Worm (Caenorhabditis elegans) whole organism, L4 larva: ENCODE measurements around the gene flp-16.

ENCODE experiments used
- R02D3.7 ChIP-seq: fragments of 150-350 bp; sonication (generic microtip); optimal IDR thresholded peaks from 3 replicates; lab custom pipeline; 2014; ENCODE audit warnings: missing biosample characterization, missing genetic modification characterization
- Y75B8A.6 ChIP-seq: fragments of 200-800 bp; sonication (Bioruptor generic); IDR thresholded peaks from 2 replicates; pipeline ENCODE4 v1.3.6; 2022; ENCODE audit warnings: missing genetic modification reagents, missing genetic modification characterization, missing compliant biosample characterization
- ZK337.2 ChIP-seq: fragments of 200-800 bp; sonication (Bioruptor generic); IDR thresholded peaks from 2 replicates; pipeline ENCODE4 v1.3.6; 2022; ENCODE audit warnings: missing genetic modification reagents, missing genetic modification characterization, missing compliant biosample characterization
- ZK546.5 ChIP-seq, 2 experiments: sonication (generic microtip); optimal IDR thresholded peaks; 2 replicates each; lab custom pipeline; 2017; ENCODE audit warnings: missing biosample characterization in 2 of 2, missing genetic modification characterization in 2 of 2
- aha-1 ChIP-seq: fragments of 150-350 bp; peaks from one replicate; lab custom pipeline; 2014; ENCODE audit warnings: missing biosample characterization, missing genetic modification characterization
- ceh-20 ChIP-seq: fragments of 200-800 bp; sonication (Bioruptor generic); IDR thresholded peaks from 2 replicates; pipeline ENCODE4 v1.3.6; 2022; ENCODE audit warnings: missing genetic modification reagents, missing genetic modification characterization, missing compliant biosample characterization
- ceh-32 ChIP-seq: sonication (generic microtip); optimal IDR thresholded peaks from 2 replicates; lab custom pipeline; 2016; ENCODE audit warnings: mild to moderate bottlenecking, missing genetic modification characterization, missing compliant biosample characterization; ENCODE audit not compliant: poor library complexity
- ceh-62 ChIP-seq: sonication (generic microtip); optimal IDR thresholded peaks from 2 replicates; lab custom pipeline; 2017; ENCODE audit warnings: missing biosample characterization, missing genetic modification characterization
- ceh-82 ChIP-seq: sonication (generic microtip); optimal IDR thresholded peaks from 2 replicates; lab custom pipeline; 2017; ENCODE audit warnings: missing biosample characterization, missing genetic modification characterization
- dmd-8 ChIP-seq: fragments of 200-800 bp; sonication (Bioruptor generic); IDR thresholded peaks from 2 replicates; pipeline ENCODE4 v1.3.6; 2022; ENCODE audit warnings: missing genetic modification characterization, missing compliant biosample characterization
- dpl-1 ChIP-seq: fragments of 150-350 bp; optimal IDR thresholded peaks from 2 replicates; lab custom pipeline; 2014; ENCODE audit warnings: missing biosample characterization, missing genetic modification reagents, missing genetic modification characterization
- egl-43 ChIP-seq: fragments of 200-800 bp; sonication (Bioruptor generic); IDR thresholded peaks from 2 replicates; pipeline ENCODE4 v1.3.6; 2022; ENCODE audit warnings: missing genetic modification reagents, missing genetic modification characterization, missing compliant biosample characterization
- hlh-11 ChIP-seq: fragments of 200-800 bp; sonication (Bioruptor generic); optimal IDR thresholded peaks from 2 replicates; lab custom pipeline; 2018; ENCODE audit warnings: mild to moderate bottlenecking, missing genetic modification characterization, missing compliant biosample characterization
- hlh-30 ChIP-seq: sonication (generic microtip); optimal IDR thresholded peaks from 2 replicates; lab custom pipeline; 2017; ENCODE audit warnings: antibody characterized with exemption, mild to moderate bottlenecking, missing genetic modification characterization, missing compliant biosample characterization; ENCODE audit not compliant: insufficient read depth
- jun-1 ChIP-seq: fragments of 150-350 bp; optimal IDR thresholded peaks from 2 replicates; lab custom pipeline; 2014; ENCODE audit warnings: missing biosample characterization, missing genetic modification reagents, missing genetic modification characterization
- lin-38 ChIP-seq: fragments of 200-800 bp; sonication (Bioruptor generic); IDR thresholded peaks from 2 replicates; pipeline ENCODE4 v1.3.6; 2022; ENCODE audit warnings: missing genetic modification reagents, missing genetic modification characterization, missing compliant biosample characterization
- mxl-2 ChIP-seq: fragments of 200-800 bp; sonication (Bioruptor generic); conservative IDR thresholded peaks from 2 replicates; pipeline ENCODE4 v1.3.6; 2022; ENCODE audit warnings: missing genetic modification reagents, missing genetic modification characterization, missing compliant biosample characterization
- saeg-2 ChIP-seq: fragments of 200-800 bp; sonication (Bioruptor generic); IDR thresholded peaks from 2 replicates; pipeline ENCODE4 v1.3.6; 2022; ENCODE audit warnings: missing genetic modification reagents, missing genetic modification characterization, missing compliant biosample characterization
- unc-130 ChIP-seq: sonication (generic microtip); optimal IDR thresholded peaks from 2 replicates; lab custom pipeline; 2016; ENCODE audit warnings: missing genetic modification reagents, missing genetic modification characterization, missing compliant biosample characterization
- ztf-11 ChIP-seq: fragments of 150-350 bp; optimal IDR thresholded peaks from 2 replicates; lab custom pipeline; 2014; ENCODE audit warnings: missing biosample characterization, missing genetic modification characterization

The flp-16 gene

ce11 chrII:13283486-13283885 lies 48.4 kb downstream of the flp-16 start:
- TF ChIP-seq aha-1 (peak; percentile 87), hlh-11 (no peak)
- TF ChIP-seq, all 104 proteins: peak for 1

DNA sequence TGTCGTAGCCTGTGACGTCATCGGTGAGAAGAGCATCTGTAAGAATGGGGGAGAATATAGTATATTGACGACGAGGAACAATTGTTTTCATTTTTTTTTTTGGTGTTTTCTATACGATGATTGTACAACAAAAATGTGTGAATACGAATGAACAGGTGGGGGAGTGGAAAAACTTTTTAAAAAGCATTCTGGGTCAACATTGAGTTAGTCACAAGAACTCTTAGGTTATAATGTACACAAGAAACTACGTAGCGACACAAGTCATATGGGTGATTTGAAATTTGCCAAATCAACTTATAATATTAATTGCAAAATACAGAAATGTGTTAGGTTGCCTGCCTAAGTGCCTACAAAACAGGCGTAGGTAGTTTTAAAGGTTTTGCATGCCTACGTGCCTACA lies 49.0 kb downstream of the flp-16 start:
- TF ChIP-seq ceh-62 (tag; lab: Kevin White, UChicago) = no peak
- no peak for TF ChIP-seq unc-130
- no peak for TF ChIP-seq egl-43
- no peak for TF ChIP-seq ZK546.5 (tag; optimal IDR thresholded peaks at IDR 0.05; lab: Kevin White, UChicago)
- TF ChIP-seq ceh-20 (GFP tag; lab: Robert Waterston, UW) = no peak
- no peak for TF ChIP-seq mxl-2 (GFP tag; lab: Robert Waterston, UW)
- no peak for TF ChIP-seq ZK337.2 (GFP tag; lab: Robert Waterston, UW)
- TF ChIP-seq hlh-30 (tag; lab: Kevin White, UChicago) = no peak
- TF ChIP-seq saeg-2 (GFP tag; lab: Robert Waterston, UW) = no peak
- TF ChIP-seq jun-1 (tag; lab: Kevin White, UChicago) = no peak
- TF ChIP-seq dpl-1 (GFP tag; lab: Kevin White, UChicago) = no peak
- no peak for TF ChIP-seq ceh-32 (tag; lab: Kevin White, UChicago)

DNA sequence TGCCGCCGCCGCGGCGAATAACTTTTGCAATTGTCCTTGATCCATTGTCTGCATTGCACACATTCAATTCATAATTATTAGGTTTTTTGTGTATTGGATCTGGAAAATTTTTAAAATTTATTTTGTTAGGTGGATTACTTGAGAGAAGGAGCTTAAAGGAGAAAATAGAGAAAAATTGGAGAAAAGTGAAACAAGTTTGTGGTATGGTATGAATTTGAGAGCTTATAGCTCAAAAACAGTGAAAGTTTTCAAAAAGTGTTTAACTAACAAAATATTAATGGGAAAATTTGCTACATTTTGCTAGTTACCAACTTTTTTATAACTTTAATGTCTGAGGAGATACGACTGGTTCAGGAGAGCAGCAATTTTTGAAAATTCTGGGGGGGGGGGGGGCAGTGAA lies 50.6 kb downstream of the flp-16 start, which contains the start of gene ztf-22:
ztf-22 (minus strand) TSS at position 101 of the 400 bp plus-strand sequence.
- TF ChIP-seq dmd-8 (GFP tag; lab: Robert Waterston, UW) (no peak), ceh-82 (tag; lab: Kevin White, UChicago) (no peak), hlh-30 (tag; lab: Kevin White, UChicago) (no peak), ztf-11 (tag; lab: Kevin White, UChicago) (no peak), Y75B8A.6 (no peak), lin-38 (GFP tag; lab: Robert Waterston, UW) (no peak), R02D3.7 (tag; lab: Kevin White, UChicago) (no peak)
